Worm (Caenorhabditis elegans): Measurements from ENCODE around the gene mcm-6.

mcm-6 gene

DNA sequence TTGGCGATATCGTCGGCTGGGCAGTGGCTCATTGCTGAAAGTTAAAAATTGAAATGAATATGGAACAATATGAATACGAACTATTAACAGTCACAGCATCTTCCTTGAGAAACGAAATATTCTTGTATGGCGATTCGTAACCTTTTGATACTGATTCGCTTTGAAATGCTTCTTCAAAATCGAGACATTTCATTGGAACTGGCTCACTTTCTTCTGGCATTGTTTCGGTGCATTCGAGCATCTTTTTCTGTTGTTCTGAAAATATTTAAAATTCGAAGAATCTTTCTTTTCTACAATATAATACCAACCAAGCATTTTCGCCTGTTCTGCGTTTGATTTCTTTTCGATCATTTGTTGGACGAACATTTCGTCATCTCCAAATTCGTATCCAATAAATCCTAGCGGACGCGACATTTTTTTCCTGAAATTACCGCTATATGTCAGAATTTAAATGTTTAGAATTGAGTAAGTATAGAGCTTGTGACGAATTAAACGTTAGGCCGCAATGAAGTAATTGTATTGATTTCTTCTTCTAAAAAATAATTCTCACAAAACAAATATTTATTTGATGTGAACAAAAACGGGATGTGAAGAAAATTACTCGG, 30.3 kb downstream of the mcm-6 start, which contains the start of gene lin-52 (continued):
- no peak for TF ChIP-seq ceh-44 (GFP tag; IDR thresholded peaks at IDR 0.05)
- no peak for TF ChIP-seq nhr-10 (tag; optimal IDR thresholded peaks at IDR 0.05)
- no peak for TF ChIP-seq set-16 (GFP tag; IDR thresholded peaks at IDR 0.05)
- TF ChIP-seq nhr-111 (GFP tag; optimal IDR thresholded peaks at IDR 0.05), result no peak
- TF ChIP-seq aly-2 (tag; optimal IDR thresholded peaks at IDR 0.05), result no peak
- TF ChIP-seq spr-3 (GFP tag; optimal IDR thresholded peaks at IDR 0.05), result no peak
- TF ChIP-seq nhr-11 (tag; optimal IDR thresholded peaks at IDR 0.05), result no peak
- TF ChIP-seq mxl-2 (GFP tag; conservative IDR thresholded peaks at IDR 0.05), result 0 out of 2 replicates have a peak, but pooled peaks have one; percentile 6
- TF ChIP-seq lin-15B (tag; optimal IDR thresholded peaks at IDR 0.05), result no peak
- TF ChIP-seq snpc-4 (tag; optimal IDR thresholded peaks at IDR 0.05), result no peak
- TF ChIP-seq hmg-1.1 (GFP tag; IDR thresholded peaks at IDR 0.05), result no peak
- TF ChIP-seq daf-16 (GFP tag; optimal IDR thresholded peaks at IDR 0.05), result no peak
- TF ChIP-seq daf-16 (tag; optimal IDR thresholded peaks at IDR 0.05), result peak; percentile 14
- no peak for TF ChIP-seq Y48G9A.11 (GFP tag; IDR thresholded peaks at IDR 0.05)
- TF ChIP-seq attf-4 (tag; optimal IDR thresholded peaks at IDR 0.05), result no peak
- peak; percentile 23; the same call in 1 of the 2 replicates for TF ChIP-seq T26A8.4 (GFP tag; IDR thresholded peaks at IDR 0.05)
- TF ChIP-seq ceh-28 (tag; optimal IDR thresholded peaks at IDR 0.05), result no peak
- no peak for TF ChIP-seq nhr-237 (tag; optimal IDR thresholded peaks at IDR 0.05)
- TF ChIP-seq pha-4 (GFP tag; IDR thresholded peaks at IDR 0.05), result no peak; the same call in 1 of the 2 replicates
- TF ChIP-seq pha-4 (tag; optimal IDR thresholded peaks at IDR 0.05), result no peak
- no peak for TF ChIP-seq jun-1 (tag; optimal IDR thresholded peaks at IDR 0.05)
- TF ChIP-seq zfp-3 (GFP tag; conservative IDR thresholded peaks at IDR 0.05), result peak; percentile 88
- TF ChIP-seq daf-8 (GFP tag; IDR thresholded peaks at IDR 0.05), result no peak
- no peak for TF ChIP-seq F37D6.2 (tag; optimal IDR thresholded peaks at IDR 0.05)
- peak in 1 of 2 experiments; percentile 22 for TF ChIP-seq unc-62 (GFP tag; optimal IDR thresholded peaks at IDR 0.05 in 1 of 2)
- no peak for TF ChIP-seq unc-62 (tag; optimal IDR thresholded peaks at IDR 0.05)
- TF ChIP-seq lin-1 (GFP tag; IDR thresholded peaks at IDR 0.05), result 0 out of 2 replicates have a peak, but pooled peaks have one; percentile 30
- no peak for TF ChIP-seq unc-130 (GFP tag; optimal IDR thresholded peaks at IDR 0.05)
- peak; percentile 22; the same call in 1 of the 2 replicates for TF ChIP-seq lin-38 (GFP tag; IDR thresholded peaks at IDR 0.05)
- peak; percentile 50 for TF ChIP-seq T20F7.1 (GFP tag; optimal IDR thresholded peaks at IDR 0.05)
- TF ChIP-seq dmd-8 (GFP tag; IDR thresholded peaks at IDR 0.05), result no peak
- no peak for TF ChIP-seq egl-43 (GFP tag; IDR thresholded peaks at IDR 0.05)
- no peak for TF ChIP-seq pqm-1 (tag; optimal IDR thresholded peaks at IDR 0.05)
- TF ChIP-seq ctbp-1 (GFP tag; IDR thresholded peaks at IDR 0.05), result 0 out of 2 replicates have a peak, but pooled peaks have one; percentile 17
- TF ChIP-seq F10B5.3 (tag; optimal IDR thresholded peaks at IDR 0.05), result no peak
- TF ChIP-seq lin-29 (GFP tag; IDR thresholded peaks at IDR 0.05), result no peak
- TF ChIP-seq cey-2 (tag; optimal IDR thresholded peaks at IDR 0.05; ENCODE audit: borderline replicate concordance, insufficient read depth), result no peak
- TF ChIP-seq tag-97 (GFP tag; IDR thresholded peaks at IDR 0.05), result no peak
- no peak for TF ChIP-seq ceh-62 (tag; optimal IDR thresholded peaks at IDR 0.05)
- TF ChIP-seq gei-8 (GFP tag; optimal IDR thresholded peaks at IDR 0.05), result no peak
- no peak for TF ChIP-seq F49E8.2 (tag; optimal IDR thresholded peaks at IDR 0.05; ENCODE audit: borderline replicate concordance)
- no peak for TF ChIP-seq dmd-6 (GFP tag; IDR thresholded peaks at IDR 0.05)
- TF ChIP-seq snpc-1.2 (GFP tag; IDR thresholded peaks at IDR 0.05), result no peak
- no peak for TF ChIP-seq php-3 (GFP tag; IDR thresholded peaks at IDR 0.05)
